Fruit fly (Drosophila melanogaster): ENCODE measurements around the gene TfAP-2.

dm6 chr3L:21568254-21568653, 18.4 kb upstream of the TfAP-2 start:
- TF ChIP-seq CG8478 (optimal IDR thresholded peaks at IDR 0.05), result no peak
- TF ChIP-seq CTCF (optimal IDR thresholded peaks at IDR 0.05), result no peak

Measured in S2 (cell line).